Fruit fly (Drosophila melanogaster): Measurements from ENCODE around the gene Pmvk.
A peak's percentile ranks its signal among the peaks of the same experiment; 100 is the strongest.

The Pmvk gene

dm6 chr2L:19605365-19605921, 25.3 kb upstream of the Pmvk start (continued):
- peak; percentile 51 for TF ChIP-seq CG3163 (GFP tag; optimal IDR thresholded peaks at IDR 0.05)
- TF ChIP-seq z (GFP tag; IDR thresholded peaks at IDR 0.05): peak; percentile 87
- no peak for TF ChIP-seq gem (tag; optimal IDR thresholded peaks at IDR 0.05)
- peak; percentile 2 for TF ChIP-seq Fer1 (GFP tag; optimal IDR thresholded peaks at IDR 0.05)
- no peak for TF ChIP-seq zfh1 (GFP tag; IDR thresholded peaks at IDR 0.05)
- TF ChIP-seq CG15514 (GFP tag; optimal IDR thresholded peaks at IDR 0.05): no peak
- TF ChIP-seq Nf-YC (tag; optimal IDR thresholded peaks at IDR 0.05): peak; percentile 79
- TF ChIP-seq CG30431 (GFP tag; optimal IDR thresholded peaks at IDR 0.05): no peak
- TF ChIP-seq Deaf1 (tag; optimal IDR thresholded peaks at IDR 0.05): peak; percentile 96
- no peak for TF ChIP-seq CG10654 (GFP tag; optimal IDR thresholded peaks at IDR 0.05)

dm6 chr2L:19594102-19594501, 14.0 kb upstream of the Pmvk start:
- TF ChIP-seq CG1529 (GFP tag; optimal IDR thresholded peaks at IDR 0.05): no peak
- no peak for TF ChIP-seq wek (GFP tag; optimal IDR thresholded peaks at IDR 0.05)
- TF ChIP-seq D (optimal IDR thresholded peaks at IDR 0.05): no peak
- TF ChIP-seq D (GFP tag; optimal IDR thresholded peaks at IDR 0.05): no peak
- TF ChIP-seq Dref (GFP tag; IDR thresholded peaks at IDR 0.05): no peak
- TF ChIP-seq Dfd (GFP tag; optimal IDR thresholded peaks at IDR 0.05): peak in 1 of 2 experiments; percentile 48

- TF ChIP-seq Adf1 (GFP tag; IDR thresholded peaks at IDR 0.05) (no peak), zf30C (GFP tag; optimal IDR thresholded peaks at IDR 0.05) (peak; percentile 20), CG11695 (GFP tag; IDR thresholded peaks at IDR 0.05) (no peak; the same call in 2 of the 3 replicates), CG16815 (GFP tag; optimal IDR thresholded peaks at IDR 0.05) (no peak), sens (GFP tag) (peak; percentile 16), z (GFP tag; IDR thresholded peaks at IDR 0.05) (peak; percentile 87), CTCF (GFP tag; optimal IDR thresholded peaks at IDR 0.05) (peak; percentile 62), sqz (GFP tag; optimal IDR thresholded peaks at IDR 0.05) (peak; percentile 44), jumu (GFP tag; optimal IDR thresholded peaks at IDR 0.05) (no peak), Gug (GFP tag; IDR thresholded peaks at IDR 0.05) (no peak), pros (GFP tag; optimal IDR thresholded peaks at IDR 0.05) (peak; percentile 2), tio (GFP tag; optimal IDR thresholded peaks at IDR 0.05) (no peak), pita (GFP tag; optimal IDR thresholded peaks at IDR 0.05) (peak; percentile 27), Blimp-1 (GFP tag; optimal IDR thresholded peaks at IDR 0.05) (no peak), B-H2 (GFP tag; optimal IDR thresholded peaks at IDR 0.05) (no peak)
These were observed 10.5 kb upstream of the Pmvk start for dm6 chr2L:19590629-19591028.

- TF ChIP-seq CG9437 (GFP tag; optimal IDR thresholded peaks at IDR 0.05): no peak
- TF ChIP-seq fru (optimal IDR thresholded peaks at IDR 0.05): no peak
- TF ChIP-seq CG14710 (tag; optimal IDR thresholded peaks at IDR 0.05): peak; percentile 76
- TF ChIP-seq CG13775 (GFP tag; optimal IDR thresholded peaks at IDR 0.05): no peak
- TF ChIP-seq ash1 (GFP tag; optimal IDR thresholded peaks at IDR 0.05): no peak
- peak; percentile 57 for TF ChIP-seq pros (GFP tag; optimal IDR thresholded peaks at IDR 0.05)
- no peak for TF ChIP-seq CG31224 (GFP tag; IDR thresholded peaks at IDR 0.05)
- 0 out of 3 replicates have a peak, but pooled peaks have one; percentile 42 for TF ChIP-seq CG2199 (GFP tag; IDR thresholded peaks at IDR 0.05)
These were observed 8.8 kb upstream of the Pmvk start for dm6 chr2L:19588924-19589323.

- TF ChIP-seq nom (GFP tag; optimal IDR thresholded peaks at IDR 0.05) (no peak), fru (optimal IDR thresholded peaks at IDR 0.05) (no peak), Stat92E (GFP tag; optimal IDR thresholded peaks at IDR 0.05) (no peak), CG7372 (GFP tag; IDR thresholded peaks at IDR 0.05) (no peak), CG32767 (GFP tag; IDR thresholded peaks at IDR 0.05) (0 out of 2 replicates have a peak, but pooled peaks have one; percentile 17), ems (GFP tag; optimal IDR thresholded peaks at IDR 0.05) (no peak), caup (GFP tag; optimal IDR thresholded peaks at IDR 0.05; ENCODE audit: severe bottlenecking) (no peak), mam (GFP tag; optimal IDR thresholded peaks at IDR 0.05) (no peak), Chrac-16 (GFP tag; optimal IDR thresholded peaks at IDR 0.05) (no peak), z (GFP tag; IDR thresholded peaks at IDR 0.05) (no peak), CG6683 (GFP tag; optimal IDR thresholded peaks at IDR 0.05) (no peak), onecut (GFP tag; IDR thresholded peaks at IDR 0.05) (peak; percentile 83), B-H1 (GFP tag; IDR thresholded peaks at IDR 0.05) (no peak)
These were observed 7.1 kb upstream of the Pmvk start for dm6 chr2L:19587334-19587659.

Measured in whole organism, embryonic.